Worm (Caenorhabditis elegans) whole organism, late embryonic: ENCODE data around the gene mthf-1.

Source experiments
- K09A11.1 ChIP-seq: sonication (generic microtip); optimal IDR thresholded peaks from 2 replicates; lab custom pipeline; 2017; ENCODE audit warnings: antibody characterized with exemption, mild to moderate bottlenecking, missing genetic modification characterization, missing compliant biosample characterization; ENCODE audit not compliant: insufficient read depth
- ceh-31 ChIP-seq: sonication (generic microtip); optimal IDR thresholded peaks from 2 replicates; lab custom pipeline; 2016; ENCODE audit warnings: missing genetic modification characterization, missing compliant biosample characterization
- ceh-34 ChIP-seq: sonication (generic microtip); optimal IDR thresholded peaks from 2 replicates; lab custom pipeline; 2016; ENCODE audit warnings: mild to moderate bottlenecking, missing genetic modification characterization, missing compliant biosample characterization
- ceh-48 ChIP-seq: sonication (generic microtip); optimal IDR thresholded peaks from 2 replicates; lab custom pipeline; 2016; ENCODE audit warnings: missing genetic modification characterization, inconsistent platforms, missing compliant biosample characterization
- ets-4 ChIP-seq: sonication (generic microtip); optimal IDR thresholded peaks from 2 replicates; lab custom pipeline; 2016; ENCODE audit warnings: missing genetic modification characterization, missing compliant biosample characterization
- hlh-15 ChIP-seq: sonication (generic microtip); optimal IDR thresholded peaks from 2 replicates; lab custom pipeline; 2016; ENCODE audit warnings: missing genetic modification characterization, missing compliant biosample characterization
- nfya-1 ChIP-seq: sonication (generic microtip); optimal IDR thresholded peaks from 2 replicates; lab custom pipeline; 2017; ENCODE audit warnings: missing genetic modification characterization, mild to moderate bottlenecking, missing compliant biosample characterization, antibody characterized with exemption, moderate library complexity
- nhr-11 ChIP-seq: fragments of 150-350 bp; optimal IDR thresholded peaks from 2 replicates; lab custom pipeline; 2014; ENCODE audit warnings: missing biosample characterization, missing genetic modification characterization
- npax-4 ChIP-seq: sonication (generic microtip); optimal IDR thresholded peaks from 2 replicates; lab custom pipeline; 2016; ENCODE audit warnings: missing genetic modification characterization, missing compliant biosample characterization
- odd-2 ChIP-seq: sonication (generic microtip); optimal IDR thresholded peaks from 2 replicates; lab custom pipeline; 2017; ENCODE audit warnings: antibody characterized with exemption, mild to moderate bottlenecking, missing genetic modification characterization, missing compliant biosample characterization
- pha-4 ChIP-seq: fragments of 150-350 bp; optimal IDR thresholded peaks from 2 replicates; lab custom pipeline; 2018; ENCODE audit warnings: missing biosample characterization, missing genetic modification reagents, missing genetic modification characterization
- pqm-1 ChIP-seq: sonication (generic microtip); optimal IDR thresholded peaks from 2 replicates; lab custom pipeline; 2016; ENCODE audit warnings: missing genetic modification characterization, missing compliant biosample characterization
- unc-86 ChIP-seq: sonication (generic microtip); optimal IDR thresholded peaks from 2 replicates; lab custom pipeline; 2016; ENCODE audit warnings: missing genetic modification characterization, missing compliant biosample characterization

DNA sequence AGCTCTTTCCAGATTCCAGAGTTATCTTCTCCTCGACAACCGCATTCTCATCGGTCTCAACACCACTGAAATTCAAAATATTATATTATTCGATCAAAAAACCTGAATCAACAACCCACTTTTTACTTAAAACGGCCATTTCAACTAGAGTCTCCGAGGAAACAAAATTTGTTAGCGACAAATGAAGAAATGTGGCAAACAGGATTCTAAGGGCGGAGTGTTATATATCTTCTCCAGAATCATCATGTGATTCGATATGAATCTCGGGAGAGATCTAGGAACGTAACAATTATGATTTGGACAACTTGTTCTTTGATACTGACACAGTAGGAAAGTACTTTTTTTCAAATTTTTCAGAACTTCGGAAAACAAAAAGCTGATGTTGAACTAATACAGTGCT is 1.4 kb downstream of the mthf-1 start:
- TF ChIP-seq hlh-15 (tag; lab: Kevin White, UChicago), result no peak
- no peak for TF ChIP-seq ceh-48 (tag; lab: Kevin White, UChicago)
- no peak for TF ChIP-seq odd-2 (tag; lab: Kevin White, UChicago)
- no peak for TF ChIP-seq ceh-31 (tag; lab: Kevin White, UChicago)
- TF ChIP-seq pha-4 (tag; lab: Kevin White, UChicago), result no peak
- TF ChIP-seq ets-4 (tag; lab: Kevin White, UChicago), result no peak
- no peak for TF ChIP-seq nhr-11 (tag; lab: Kevin White, UChicago)
- no peak for TF ChIP-seq nfya-1
- no peak for TF ChIP-seq pqm-1 (tag; lab: Kevin White, UChicago)
- TF ChIP-seq K09A11.1, result no peak
- no peak for TF ChIP-seq ceh-34 (tag; lab: Kevin White, UChicago)
- no peak for TF ChIP-seq unc-86
- no peak for TF ChIP-seq npax-4
